Worm (Caenorhabditis elegans) whole organism, mixed stage, embryonic: Measurements from ENCODE around the gene lips-9.
A peak's percentile ranks its signal among the peaks of the same experiment; 100 is the strongest.

Source experiments
- M03D4.4 ChIP-seq: sonication (generic microtip); optimal IDR thresholded peaks from 2 replicates; lab custom pipeline; 2017; ENCODE audit warnings: mild to moderate bottlenecking, missing genetic modification characterization, missing compliant biosample characterization
- bed-3 ChIP-seq: fragments of 200-800 bp; sonication (Bioruptor generic); optimal IDR thresholded peaks from 3 replicates; lab custom pipeline; 2018; ENCODE audit warnings: mild to moderate bottlenecking, missing genetic modification characterization, moderate library complexity, missing compliant biosample characterization
- blmp-1 ChIP-seq: fragments of 150-350 bp; optimal IDR thresholded peaks from 2 replicates; lab custom pipeline; 2014; ENCODE audit warnings: missing biosample characterization, missing genetic modification characterization
- ceh-83 ChIP-seq: fragments of 200-800 bp; sonication (Bioruptor generic); optimal IDR thresholded peaks from 2 replicates; lab custom pipeline; 2018; ENCODE audit warnings: mild to moderate bottlenecking, missing genetic modification characterization, missing compliant biosample characterization
- ces-1 ChIP-seq: fragments of 150-350 bp; optimal IDR thresholded peaks from 2 replicates; lab custom pipeline; 2014; ENCODE audit warnings: missing biosample characterization, missing genetic modification reagents, missing genetic modification characterization
- cnd-1 ChIP-seq: fragments of 200-800 bp; sonication (Bioruptor generic); optimal IDR thresholded peaks from 2 replicates; lab custom pipeline; 2018; ENCODE audit warnings: mild to moderate bottlenecking, missing genetic modification characterization, missing compliant biosample characterization
- drap-1 ChIP-seq: fragments of 200-800 bp; sonication (Bioruptor generic); optimal IDR thresholded peaks from 3 replicates; lab custom pipeline; 2018; ENCODE audit warnings: mild to moderate bottlenecking, missing genetic modification characterization, missing compliant biosample characterization
- elt-1 ChIP-seq: sonication (generic microtip); optimal IDR thresholded peaks from 2 replicates; lab custom pipeline; 2017; ENCODE audit warnings: missing genetic modification characterization, mild to moderate bottlenecking, missing compliant biosample characterization, antibody characterized with exemption, moderate library complexity, borderline replicate concordance; ENCODE audit not compliant: insufficient read depth
- flh-1 ChIP-seq: fragments of 200-800 bp; sonication (Bioruptor generic); optimal IDR thresholded peaks from 2 replicates; lab custom pipeline; 2018; ENCODE audit warnings: mild to moderate bottlenecking, missing genetic modification characterization, moderate library complexity, missing compliant biosample characterization
- ham-2 ChIP-seq: fragments of 200-800 bp; sonication (Bioruptor generic); optimal IDR thresholded peaks from 2 replicates; lab custom pipeline; 2018; ENCODE audit warnings: mild to moderate bottlenecking, missing genetic modification characterization, missing compliant biosample characterization
- hlh-1 ChIP-seq: fragments of 150-350 bp; optimal IDR thresholded peaks from 2 replicates; lab custom pipeline; 2014; ENCODE audit warnings: missing biosample characterization, missing genetic modification reagents, missing genetic modification characterization
- lin-13 ChIP-seq: fragments of 150-350 bp; optimal IDR thresholded peaks from 2 replicates; lab custom pipeline; 2014; ENCODE audit warnings: missing biosample characterization, missing genetic modification characterization
- lsy-2 ChIP-seq: fragments of 150-350 bp; optimal IDR thresholded peaks from 2 replicates; lab custom pipeline; 2014; ENCODE audit warnings: missing biosample characterization, missing genetic modification characterization
- mep-1 ChIP-seq: fragments of 150-350 bp; optimal IDR thresholded peaks from 2 replicates; lab custom pipeline; 2017; ENCODE audit warnings: missing biosample characterization, missing genetic modification reagents, missing genetic modification characterization, inconsistent platforms
- mls-2 ChIP-seq: sonication (generic microtip); optimal IDR thresholded peaks from 2 replicates; lab custom pipeline; 2016; ENCODE audit warnings: mild to moderate bottlenecking, missing genetic modification characterization, moderate library complexity, missing compliant biosample characterization
- nhr-12 ChIP-seq: fragments of 150-350 bp; optimal IDR thresholded peaks from 2 replicates; lab custom pipeline; 2014; ENCODE audit warnings: missing biosample characterization, missing genetic modification characterization
- nhr-2 ChIP-seq: fragments of 150-350 bp; optimal IDR thresholded peaks from 2 replicates; lab custom pipeline; 2014; ENCODE audit warnings: missing biosample characterization, missing genetic modification characterization
- nhr-237 ChIP-seq: fragments of 150-350 bp; optimal IDR thresholded peaks from 2 replicates; lab custom pipeline; 2014; ENCODE audit warnings: missing biosample characterization, missing genetic modification characterization
- nhr-28 ChIP-seq: fragments of 150-350 bp; optimal IDR thresholded peaks from 2 replicates; lab custom pipeline; 2014; ENCODE audit warnings: missing biosample characterization, missing genetic modification characterization
- nhr-76 ChIP-seq: sonication (generic microtip); optimal IDR thresholded peaks from 2 replicates; lab custom pipeline; 2017; ENCODE audit warnings: missing biosample characterization, missing genetic modification characterization
- pha-4 ChIP-seq: fragments of 150-350 bp; optimal IDR thresholded peaks from 2 replicates; lab custom pipeline; 2018; ENCODE audit warnings: missing biosample characterization, missing genetic modification reagents, missing genetic modification characterization
- sem-2 ChIP-seq: fragments of 200-800 bp; sonication (Bioruptor generic); optimal IDR thresholded peaks from 2 replicates; lab custom pipeline; 2018; ENCODE audit warnings: mild to moderate bottlenecking, missing genetic modification characterization, missing compliant biosample characterization
- snpc-4 ChIP-seq: fragments of 150-350 bp; optimal IDR thresholded peaks from 2 replicates; lab custom pipeline; 2014; ENCODE audit warnings: missing biosample characterization, missing genetic modification characterization
- sptf-1 ChIP-seq: sonication (generic microtip); optimal IDR thresholded peaks from 2 replicates; lab custom pipeline; 2017; ENCODE audit warnings: mild to moderate bottlenecking, missing genetic modification characterization, moderate library complexity, missing compliant biosample characterization
- tbx-8 ChIP-seq: fragments of 200-800 bp; sonication (Bioruptor generic); optimal IDR thresholded peaks from 2 replicates; lab custom pipeline; 2018; ENCODE audit warnings: mild to moderate bottlenecking, missing genetic modification characterization, moderate library complexity, missing compliant biosample characterization
- unc-39 ChIP-seq: fragments of 150-350 bp; optimal IDR thresholded peaks from 2 replicates; lab custom pipeline; 2014; ENCODE audit warnings: missing biosample characterization, missing genetic modification characterization
- unc-62 ChIP-seq: fragments of 150-350 bp; optimal IDR thresholded peaks from 2 replicates; lab custom pipeline; 2014; ENCODE audit warnings: missing biosample characterization, missing genetic modification reagents, missing genetic modification characterization
- zip-8 ChIP-seq: fragments of 150-350 bp; optimal IDR thresholded peaks from 2 replicates; lab custom pipeline; 2014; ENCODE audit warnings: missing biosample characterization, missing genetic modification characterization
- ztf-11 ChIP-seq: fragments of 150-350 bp; optimal IDR thresholded peaks from 2 replicates; lab custom pipeline; 2014; ENCODE audit warnings: missing biosample characterization, missing genetic modification characterization

Gene lips-9

ce11 chrII:12980212-12980611 lies 45.1 kb upstream of the lips-9 start, which contains the start of gene cyd-1:
cyd-1 (plus strand) TSS chrII:12980591.
- TF ChIP-seq ham-2 (GFP tag; lab: Kevin White, UChicago) (no peak), ces-1 (GFP tag; lab: Kevin White, UChicago) (no peak), elt-1 (peak; percentile 18), nhr-2 (tag; lab: Kevin White, UChicago) (no peak)

ce11 chrII:12978658-12979057 lies 43.5 kb upstream of the lips-9 start:
- no peak for TF ChIP-seq lin-13
- TF ChIP-seq mls-2 (tag; lab: Kevin White, UChicago) = no peak
- no peak for TF ChIP-seq pha-4
- no peak for TF ChIP-seq snpc-4 (tag; lab: Kevin White, UChicago)
- TF ChIP-seq unc-39 = no peak
- TF ChIP-seq ceh-83 (GFP tag; lab: Kevin White, UChicago) = peak; percentile 23
- no peak for TF ChIP-seq elt-1
- no peak for TF ChIP-seq mep-1 (tag; lab: Kevin White, UChicago)
- no peak for TF ChIP-seq nhr-12 (tag; lab: Kevin White, UChicago)
- TF ChIP-seq unc-62 (GFP tag; lab: Kevin White, UChicago) = peak; percentile 46
- TF ChIP-seq zip-8 = peak; percentile 96
- no peak for TF ChIP-seq flh-1 (GFP tag; lab: Kevin White, UChicago)
- TF ChIP-seq nhr-2 (tag; lab: Kevin White, UChicago) = peak; percentile 99
- TF ChIP-seq blmp-1 (tag; lab: Kevin White, UChicago) = no peak
- TF ChIP-seq, all 35 proteins: peak for 4

ce11 chrII:12969622-12970021 lies 34.5 kb upstream of the lips-9 start, which contains the start of gene Y38F1A.4:
Y38F1A.4 (minus strand) TSS chrII:12969722.
- TF ChIP-seq zip-8 (peak; percentile 1), pha-4 (no peak)

- TF ChIP-seq sem-2 = no peak
- TF ChIP-seq ceh-83 (GFP tag; lab: Kevin White, UChicago) = peak; percentile 56
- no peak for TF ChIP-seq nhr-28 (tag; lab: Kevin White, UChicago)
- TF ChIP-seq, all 35 proteins: peak for 1
Measured at ce11 chrII:12968448-12968969, 33.4 kb upstream of the lips-9 start.

- TF ChIP-seq zip-8 (peak; percentile 100), M03D4.4 (tag; lab: Kevin White, UChicago) (no peak)
- TF ChIP-seq, all 35 proteins: peak for 1
Measured at ce11 chrII:12966274-12966673, 31.1 kb upstream of the lips-9 start.

ce11 chrII:12965589-12965988 lies 30.4 kb upstream of the lips-9 start:
- no peak for TF ChIP-seq tbx-8

- TF ChIP-seq elt-1 (no peak), nhr-76 (tag; lab: Kevin White, UChicago) (no peak), ceh-83 (GFP tag; lab: Kevin White, UChicago) (no peak), nhr-28 (tag; lab: Kevin White, UChicago) (no peak), zip-8 (no peak), bed-3 (GFP tag; lab: Kevin White, UChicago) (no peak), nhr-237 (tag; lab: Kevin White, UChicago) (no peak), unc-39 (no peak), lsy-2 (no peak), sem-2 (no peak), ztf-11 (no peak), blmp-1 (tag; lab: Kevin White, UChicago) (no peak), drap-1 (no peak), nhr-12 (tag; lab: Kevin White, UChicago) (no peak), hlh-1 (tag; lab: Kevin White, UChicago) (no peak), cnd-1 (no peak), ces-1 (GFP tag; lab: Kevin White, UChicago) (no peak), sptf-1 (tag; lab: Kevin White, UChicago) (no peak)
Measured at ce11 chrII:12965538-12965588, 30.2 kb upstream of the lips-9 start, which contains the start of gene ptr-18. ptr-18 (plus strand) TSS chrII:12965546.
